Worm (Caenorhabditis elegans) whole organism, early embryonic: ENCODE measurements around the gene lem-2.

Experiments
- aly-1 ChIP-seq: sonication (generic microtip); optimal IDR thresholded peaks from 2 replicates; lab custom pipeline; 2016; ENCODE audit warnings: missing genetic modification characterization, missing compliant biosample characterization
- ama-1 ChIP-seq: fragments of 150-350 bp; optimal IDR thresholded peaks from 2 replicates; lab custom pipeline; 2014
- ceh-36 ChIP-seq: sonication (generic microtip); optimal IDR thresholded peaks from 2 replicates; lab custom pipeline; 2016; ENCODE audit warnings: missing genetic modification characterization, inconsistent platforms, missing compliant biosample characterization
- ets-7 ChIP-seq: sonication (generic microtip); optimal IDR thresholded peaks from 2 replicates; lab custom pipeline; 2016; ENCODE audit warnings: missing genotype, missing genetic modification characterization, missing compliant biosample characterization

ce11 chrII:14109184-14109664 lies 46.0 kb downstream of the lem-2 start, which contains the start of gene cpg-7:
- TF ChIP-seq ama-1 (lab: Kevin White, UChicago) (no peak), ceh-36 (no peak), ets-7 (tag; lab: Kevin White, UChicago) (no peak), aly-1 (tag; lab: Kevin White, UChicago) (no peak)
